Worm (Caenorhabditis elegans) whole organism, mixed stage, embryonic: ENCODE data around the gene cyn-3.

Experiments
- M03D4.4 ChIP-seq: sonication (generic microtip); optimal IDR thresholded peaks from 2 replicates; lab custom pipeline; 2017; ENCODE audit warnings: mild to moderate bottlenecking, missing genetic modification characterization, missing compliant biosample characterization
- bed-3 ChIP-seq: fragments of 200-800 bp; sonication (Bioruptor generic); optimal IDR thresholded peaks from 3 replicates; lab custom pipeline; 2018; ENCODE audit warnings: mild to moderate bottlenecking, missing genetic modification characterization, moderate library complexity, missing compliant biosample characterization
- blmp-1 ChIP-seq: fragments of 150-350 bp; optimal IDR thresholded peaks from 2 replicates; lab custom pipeline; 2014; ENCODE audit warnings: missing biosample characterization, missing genetic modification characterization
- ceh-43 ChIP-seq: fragments of 200-800 bp; sonication (Bioruptor generic); optimal IDR thresholded peaks from 2 replicates; lab custom pipeline; 2018; ENCODE audit warnings: mild to moderate bottlenecking, missing genetic modification characterization, moderate library complexity, missing compliant biosample characterization
- ceh-83 ChIP-seq: fragments of 200-800 bp; sonication (Bioruptor generic); optimal IDR thresholded peaks from 2 replicates; lab custom pipeline; 2018; ENCODE audit warnings: mild to moderate bottlenecking, missing genetic modification characterization, missing compliant biosample characterization
- ces-1 ChIP-seq: fragments of 150-350 bp; optimal IDR thresholded peaks from 2 replicates; lab custom pipeline; 2014; ENCODE audit warnings: missing biosample characterization, missing genetic modification reagents, missing genetic modification characterization
- cnd-1 ChIP-seq: fragments of 200-800 bp; sonication (Bioruptor generic); optimal IDR thresholded peaks from 2 replicates; lab custom pipeline; 2018; ENCODE audit warnings: mild to moderate bottlenecking, missing genetic modification characterization, missing compliant biosample characterization
- drap-1 ChIP-seq: fragments of 200-800 bp; sonication (Bioruptor generic); optimal IDR thresholded peaks from 3 replicates; lab custom pipeline; 2018; ENCODE audit warnings: mild to moderate bottlenecking, missing genetic modification characterization, missing compliant biosample characterization
- elt-1 ChIP-seq: sonication (generic microtip); optimal IDR thresholded peaks from 2 replicates; lab custom pipeline; 2017; ENCODE audit warnings: missing genetic modification characterization, mild to moderate bottlenecking, missing compliant biosample characterization, antibody characterized with exemption, moderate library complexity, borderline replicate concordance; ENCODE audit not compliant: insufficient read depth
- flh-1 ChIP-seq: fragments of 200-800 bp; sonication (Bioruptor generic); optimal IDR thresholded peaks from 2 replicates; lab custom pipeline; 2018; ENCODE audit warnings: mild to moderate bottlenecking, missing genetic modification characterization, moderate library complexity, missing compliant biosample characterization
- ham-2 ChIP-seq: fragments of 200-800 bp; sonication (Bioruptor generic); optimal IDR thresholded peaks from 2 replicates; lab custom pipeline; 2018; ENCODE audit warnings: mild to moderate bottlenecking, missing genetic modification characterization, missing compliant biosample characterization
- hlh-1 ChIP-seq: fragments of 150-350 bp; optimal IDR thresholded peaks from 2 replicates; lab custom pipeline; 2014; ENCODE audit warnings: missing biosample characterization, missing genetic modification reagents, missing genetic modification characterization
- lin-13 ChIP-seq: fragments of 150-350 bp; optimal IDR thresholded peaks from 2 replicates; lab custom pipeline; 2014; ENCODE audit warnings: missing biosample characterization, missing genetic modification characterization
- lin-32 ChIP-seq: fragments of 200-800 bp; sonication (Bioruptor generic); optimal IDR thresholded peaks from 2 replicates; lab custom pipeline; 2018; ENCODE audit warnings: mild to moderate bottlenecking, missing genetic modification characterization, missing compliant biosample characterization
- lsy-2 ChIP-seq: fragments of 150-350 bp; optimal IDR thresholded peaks from 2 replicates; lab custom pipeline; 2014; ENCODE audit warnings: missing biosample characterization, missing genetic modification characterization
- mab-5 ChIP-seq: fragments of 150-350 bp; optimal IDR thresholded peaks from 2 replicates; lab custom pipeline; 2014; ENCODE audit warnings: missing biosample characterization, missing genetic modification characterization
- mep-1 ChIP-seq: fragments of 150-350 bp; optimal IDR thresholded peaks from 2 replicates; lab custom pipeline; 2017; ENCODE audit warnings: missing biosample characterization, missing genetic modification reagents, missing genetic modification characterization, inconsistent platforms
- mls-2 ChIP-seq: sonication (generic microtip); optimal IDR thresholded peaks from 2 replicates; lab custom pipeline; 2016; ENCODE audit warnings: mild to moderate bottlenecking, missing genetic modification characterization, moderate library complexity, missing compliant biosample characterization
- nhr-12 ChIP-seq: fragments of 150-350 bp; optimal IDR thresholded peaks from 2 replicates; lab custom pipeline; 2014; ENCODE audit warnings: missing biosample characterization, missing genetic modification characterization
- nhr-237 ChIP-seq: fragments of 150-350 bp; optimal IDR thresholded peaks from 2 replicates; lab custom pipeline; 2014; ENCODE audit warnings: missing biosample characterization, missing genetic modification characterization
- nhr-28 ChIP-seq: fragments of 150-350 bp; optimal IDR thresholded peaks from 2 replicates; lab custom pipeline; 2014; ENCODE audit warnings: missing biosample characterization, missing genetic modification characterization
- nhr-76 ChIP-seq: sonication (generic microtip); optimal IDR thresholded peaks from 2 replicates; lab custom pipeline; 2017; ENCODE audit warnings: missing biosample characterization, missing genetic modification characterization
- pha-4 ChIP-seq: fragments of 150-350 bp; optimal IDR thresholded peaks from 2 replicates; lab custom pipeline; 2018; ENCODE audit warnings: missing biosample characterization, missing genetic modification reagents, missing genetic modification characterization
- sem-2 ChIP-seq: fragments of 200-800 bp; sonication (Bioruptor generic); optimal IDR thresholded peaks from 2 replicates; lab custom pipeline; 2018; ENCODE audit warnings: mild to moderate bottlenecking, missing genetic modification characterization, missing compliant biosample characterization
- snpc-4 ChIP-seq: fragments of 150-350 bp; optimal IDR thresholded peaks from 2 replicates; lab custom pipeline; 2014; ENCODE audit warnings: missing biosample characterization, missing genetic modification characterization
- sptf-1 ChIP-seq: sonication (generic microtip); optimal IDR thresholded peaks from 2 replicates; lab custom pipeline; 2017; ENCODE audit warnings: mild to moderate bottlenecking, missing genetic modification characterization, moderate library complexity, missing compliant biosample characterization
- tbx-8 ChIP-seq: fragments of 200-800 bp; sonication (Bioruptor generic); optimal IDR thresholded peaks from 2 replicates; lab custom pipeline; 2018; ENCODE audit warnings: mild to moderate bottlenecking, missing genetic modification characterization, moderate library complexity, missing compliant biosample characterization
- unc-120 ChIP-seq: sonication (generic microtip); optimal IDR thresholded peaks from 2 replicates; lab custom pipeline; 2017; ENCODE audit warnings: missing genetic modification characterization, missing compliant biosample characterization; ENCODE audit not compliant: poor library complexity, severe bottlenecking
- unc-39 ChIP-seq: fragments of 150-350 bp; optimal IDR thresholded peaks from 2 replicates; lab custom pipeline; 2014; ENCODE audit warnings: missing biosample characterization, missing genetic modification characterization
- unc-62 ChIP-seq: fragments of 150-350 bp; optimal IDR thresholded peaks from 2 replicates; lab custom pipeline; 2014; ENCODE audit warnings: missing biosample characterization, missing genetic modification reagents, missing genetic modification characterization
- ztf-11 ChIP-seq: fragments of 150-350 bp; optimal IDR thresholded peaks from 2 replicates; lab custom pipeline; 2014; ENCODE audit warnings: missing biosample characterization, missing genetic modification characterization

Gene cyn-3

DNA sequence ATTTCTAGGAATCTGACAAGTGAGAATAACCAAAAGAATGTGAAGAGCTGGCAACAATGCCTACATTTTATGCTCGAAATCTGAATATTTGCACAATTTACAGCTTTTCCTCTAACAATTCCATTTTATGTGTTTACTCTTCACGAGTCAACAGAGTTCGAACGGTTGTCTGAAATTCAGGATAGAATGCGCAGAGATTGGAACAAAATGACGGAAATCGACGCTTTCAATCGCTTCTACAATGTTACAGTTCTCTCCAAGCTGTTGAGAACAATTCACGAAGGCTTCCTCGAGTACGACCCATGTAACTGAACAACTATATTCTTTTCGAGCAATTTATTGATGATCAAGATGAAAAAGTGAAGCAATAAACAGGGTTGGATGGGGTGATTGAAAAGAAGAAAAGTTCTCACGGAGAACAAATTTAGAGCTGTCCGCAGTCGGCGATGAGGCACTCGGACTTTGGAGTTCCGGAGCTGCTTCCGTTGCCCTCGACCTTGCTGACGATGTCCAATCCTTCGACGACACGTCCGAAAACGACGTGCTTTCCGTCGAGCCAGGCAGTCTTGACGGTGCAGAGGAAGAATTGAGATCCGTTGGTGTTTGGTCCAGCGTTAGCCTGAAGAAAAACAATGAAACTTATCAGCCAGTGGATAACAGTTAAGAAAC, 3.3 kb upstream of the cyn-3 start, which contains the start of gene Y75B12B.3:
Gene Y75B12B.3, minus strand, starts transcription at position 21 of the 669 bp plus-strand sequence.
- TF ChIP-seq ceh-43 (GFP tag; lab: Kevin White, UChicago) (no peak), ztf-11 (no peak)

DNA sequence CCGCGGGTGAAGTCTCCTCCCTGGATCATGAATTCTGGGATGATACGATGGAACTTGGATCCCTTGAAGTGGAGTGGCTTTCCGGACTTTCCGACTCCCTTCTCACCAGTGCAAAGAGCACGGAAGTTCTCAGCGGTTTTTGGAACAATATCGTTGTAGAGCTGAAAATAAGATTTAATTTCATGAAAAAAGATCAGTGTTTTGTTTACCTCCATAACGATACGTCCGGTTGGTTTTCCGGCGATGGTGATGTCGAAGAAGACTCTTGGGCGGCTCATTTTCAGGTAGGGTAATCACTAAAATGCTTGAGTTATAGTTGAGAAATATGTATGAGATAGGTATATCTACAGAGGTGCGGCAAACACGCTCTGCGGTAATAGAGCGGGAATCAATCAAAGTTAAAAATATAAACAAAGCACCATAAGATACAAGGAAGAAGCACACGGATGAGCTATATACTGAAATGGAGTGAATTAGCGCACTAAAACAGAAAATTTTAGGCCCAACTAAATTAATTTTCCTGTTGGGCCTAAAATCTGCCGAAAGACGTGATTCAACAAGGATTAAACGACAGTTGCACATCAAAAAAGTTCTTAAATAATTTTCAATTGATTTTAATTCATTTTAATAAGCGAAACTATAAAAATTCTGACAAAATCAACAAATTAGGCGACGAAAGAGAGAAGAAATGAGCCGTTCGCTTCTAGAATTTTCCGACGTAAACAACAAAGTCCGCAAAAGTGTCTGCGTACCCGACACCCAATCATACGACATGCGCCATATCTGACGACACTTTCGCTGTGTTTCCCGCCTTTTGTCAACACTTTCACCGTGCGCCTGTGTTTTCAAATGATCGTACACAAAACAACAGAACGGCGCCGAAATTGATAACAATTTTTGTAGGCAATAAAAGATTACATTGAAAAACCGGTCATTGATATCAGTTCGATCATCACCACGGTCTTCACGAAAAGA, 2.4 kb upstream of the cyn-3 start, which contains the start of the genes cyn-7 and bath-36:
Gene cyn-7, minus strand, starts transcription at position 296 of the 975 bp plus-strand sequence.
Gene bath-36, plus strand, starts transcription at position 806 of the 975 bp plus-strand sequence.
- peak; percentile 77 for TF ChIP-seq lin-13
- TF ChIP-seq drap-1 (GFP tag; lab: Kevin White, UChicago) = peak; percentile 22
- TF ChIP-seq mep-1 (tag; lab: Kevin White, UChicago) = peak; percentile 56
- TF ChIP-seq ces-1 (GFP tag; lab: Kevin White, UChicago) = peak; percentile 68
- peak; percentile 92 for TF ChIP-seq pha-4 (tag; lab: Kevin White, UChicago)
- peak; percentile 7 for TF ChIP-seq sptf-1 (tag; lab: Kevin White, UChicago)
- TF ChIP-seq snpc-4 (tag; lab: Kevin White, UChicago) = no peak
- no peak for TF ChIP-seq hlh-1 (tag; lab: Kevin White, UChicago)
- peak; percentile 13 for TF ChIP-seq blmp-1
- peak; percentile 54 for TF ChIP-seq lsy-2
- peak; percentile 27 for TF ChIP-seq unc-120 (tag; lab: Kevin White, UChicago)
- peak; percentile 1 for TF ChIP-seq nhr-237 (tag; lab: Kevin White, UChicago)
- no peak for TF ChIP-seq nhr-28 (tag; lab: Kevin White, UChicago)
- TF ChIP-seq nhr-76 (tag; lab: Kevin White, UChicago) = no peak
- no peak for TF ChIP-seq flh-1
- no peak for TF ChIP-seq unc-39 (tag; lab: Kevin White, UChicago)
- TF ChIP-seq ceh-43 (GFP tag; lab: Kevin White, UChicago) = no peak
- TF ChIP-seq cnd-1 (tag; lab: Kevin White, UChicago) = no peak

DNA sequence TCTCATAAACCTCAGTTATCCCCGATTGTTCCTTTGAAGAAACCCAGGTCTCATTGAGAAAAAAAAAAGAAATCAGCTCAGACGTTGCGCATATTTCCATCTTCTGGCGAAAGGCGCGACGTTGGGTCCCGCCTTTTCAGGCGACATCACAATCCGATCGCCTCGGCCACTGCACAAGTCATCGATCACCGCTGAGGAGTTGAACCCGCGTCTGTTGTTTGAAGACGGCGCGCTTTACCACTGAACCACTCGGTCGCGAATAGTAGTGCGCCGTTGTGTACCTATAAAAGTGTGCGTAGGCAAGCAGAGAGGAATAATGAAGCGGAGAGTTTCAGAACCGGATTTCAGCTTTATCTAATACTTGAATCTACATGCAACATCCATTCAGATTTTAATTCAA, 1.2 kb downstream of the cyn-3 start, which contains the start of gene Y75B12B.11:
Gene Y75B12B.11, plus strand, starts transcription at position 394 of the 400 bp plus-strand sequence.
- TF ChIP-seq tbx-8 = peak; percentile 88
- peak; percentile 99 for TF ChIP-seq drap-1 (GFP tag; lab: Kevin White, UChicago)
- peak; percentile 84 for TF ChIP-seq ceh-43 (GFP tag; lab: Kevin White, UChicago)
- peak; percentile 24 for TF ChIP-seq unc-62 (GFP tag; lab: Kevin White, UChicago)
- no peak for TF ChIP-seq nhr-76 (tag; lab: Kevin White, UChicago)
- TF ChIP-seq sem-2 (GFP tag; lab: Kevin White, UChicago) = peak; percentile 84
- TF ChIP-seq hlh-1 (tag; lab: Kevin White, UChicago) = peak; percentile 28
- no peak for TF ChIP-seq elt-1 (tag; lab: Kevin White, UChicago)
- TF ChIP-seq lin-32 (GFP tag; lab: Kevin White, UChicago) = peak; percentile 83
- TF ChIP-seq ham-2 (GFP tag; lab: Kevin White, UChicago) = peak; percentile 81
- peak; percentile 52 for TF ChIP-seq lsy-2
- peak; percentile 76 for TF ChIP-seq bed-3 (GFP tag; lab: Kevin White, UChicago)
- peak; percentile 90 for TF ChIP-seq M03D4.4 (tag; lab: Kevin White, UChicago)
- TF ChIP-seq pha-4 (tag; lab: Kevin White, UChicago) = peak; percentile 75
- peak; percentile 93 for TF ChIP-seq ceh-83 (GFP tag; lab: Kevin White, UChicago)
- TF ChIP-seq unc-120 (tag; lab: Kevin White, UChicago) = peak; percentile 94
- peak; percentile 93 for TF ChIP-seq sptf-1 (tag; lab: Kevin White, UChicago)
- no peak for TF ChIP-seq nhr-12 (tag; lab: Kevin White, UChicago)
- TF ChIP-seq mab-5 (tag; lab: Kevin White, UChicago) = peak; percentile 26
- no peak for TF ChIP-seq nhr-28 (tag; lab: Kevin White, UChicago)
- TF ChIP-seq cnd-1 (tag; lab: Kevin White, UChicago) = peak; percentile 94
- TF ChIP-seq ces-1 (GFP tag; lab: Kevin White, UChicago) = no peak
- peak; percentile 1 for TF ChIP-seq ztf-11
- TF ChIP-seq flh-1 = peak; percentile 77
- peak; percentile 47 for TF ChIP-seq mep-1 (tag; lab: Kevin White, UChicago)
- TF ChIP-seq lin-13 = peak; percentile 61
- TF ChIP-seq mls-2 (tag; lab: Kevin White, UChicago) = peak; percentile 93
- TF ChIP-seq blmp-1 = no peak
